Worm (Caenorhabditis elegans) whole organism, L1 larva: Measurements from ENCODE around the gene C48B4.9.

Experiments
- fkh-8 ChIP-seq: sonication (generic microtip); optimal IDR thresholded peaks from 2 replicates; lab custom pipeline; 2016; ENCODE audit warnings: mild to moderate bottlenecking, missing genetic modification characterization, missing compliant biosample characterization
- hlh-17 ChIP-seq: fragments of 200-800 bp; sonication (Bioruptor generic); optimal IDR thresholded peaks from 2 replicates; lab custom pipeline; 2018; ENCODE audit warnings: missing genetic modification characterization, mild to moderate bottlenecking, missing compliant biosample characterization, moderate library complexity, borderline replicate concordance
- nhr-84 ChIP-seq: sonication (generic microtip); optimal IDR thresholded peaks from 2 replicates; lab custom pipeline; 2017; ENCODE audit warnings: missing biosample characterization, missing genetic modification characterization
- rnt-1 ChIP-seq: sonication (generic microtip); optimal IDR thresholded peaks from 2 replicates; lab custom pipeline; 2016; ENCODE audit warnings: mild to moderate bottlenecking, missing genetic modification characterization, moderate library complexity, missing compliant biosample characterization
- unc-98 ChIP-seq: fragments of 200-800 bp; sonication (Bioruptor generic); IDR thresholded peaks from 2 replicates; pipeline ENCODE4 v1.3.6; 2022; ENCODE audit warnings: missing genetic modification characterization, missing compliant biosample characterization

ce11 chrIII:9544820-9545219 lies 18.3 kb downstream of the C48B4.9 start, which contains the start of gene ZK1098.12:
- TF ChIP-seq unc-98 (GFP tag; lab: Robert Waterston, UW) (no peak), rnt-1 (tag; lab: Kevin White, UChicago) (no peak), fkh-8 (tag; lab: Kevin White, UChicago) (no peak), nhr-84 (no peak), hlh-17 (GFP tag; lab: Kevin White, UChicago) (no peak)
